Worm (Caenorhabditis elegans) whole organism, midembryonic: Measurements from ENCODE around the gene srd-44.

Experiments
- T22C8.4 ChIP-seq: fragments of 200-800 bp; sonication (Bioruptor generic); IDR thresholded peaks from 2 replicates; pipeline ENCODE4 v1.3.6; 2022; ENCODE audit warnings: missing genetic modification characterization, missing compliant biosample characterization
- cog-1 ChIP-seq: sonication (generic microtip); optimal IDR thresholded peaks from 2 replicates; lab custom pipeline; 2016; ENCODE audit warnings: missing genetic modification characterization, missing compliant biosample characterization
- flt-1 ChIP-seq: fragments of 200-800 bp; sonication (Bioruptor generic); IDR thresholded peaks from 2 replicates; pipeline ENCODE4 v1.3.6; 2022; ENCODE audit warnings: missing genetic modification characterization, missing compliant biosample characterization
- klf-2 ChIP-seq: fragments of 200-800 bp; sonication (Bioruptor generic); conservative IDR thresholded peaks from 2 replicates; pipeline ENCODE4 v1.3.6; 2022; ENCODE audit warnings: missing genetic modification reagents, missing genetic modification characterization, missing compliant biosample characterization
- med-1 ChIP-seq: sonication (generic microtip); optimal IDR thresholded peaks from 2 replicates; lab custom pipeline; 2017; ENCODE audit warnings: missing genetic modification characterization, mild to moderate bottlenecking, missing compliant biosample characterization, antibody characterized with exemption, missing genetic modification reagents; ENCODE audit not compliant: insufficient read depth
- ref-1 ChIP-seq: fragments of 200-800 bp; sonication (Bioruptor generic); conservative IDR thresholded peaks from 2 replicates; pipeline ENCODE4 v1.3.6; 2022; ENCODE audit warnings: missing genetic modification reagents, missing genetic modification characterization, missing compliant biosample characterization
- tab-1 ChIP-seq: fragments of 200-800 bp; sonication (Bioruptor generic); IDR thresholded peaks from 2 replicates; pipeline ENCODE4 v1.3.6; 2022; ENCODE audit warnings: missing genetic modification characterization, missing compliant biosample characterization
- ztf-23 ChIP-seq: fragments of 200-800 bp; sonication (Bioruptor generic); IDR thresholded peaks from 2 replicates; pipeline ENCODE4 v1.3.6; 2022; ENCODE audit warnings: missing genetic modification reagents, missing genetic modification characterization, missing compliant biosample characterization
- ztf-29 ChIP-seq: fragments of 200-800 bp; sonication (Bioruptor generic); IDR thresholded peaks from 2 replicates; pipeline ENCODE4 v1.3.6; 2022; ENCODE audit warnings: missing genetic modification reagents, missing genetic modification characterization, missing compliant biosample characterization

ce11 chrX:12362951-12363486 is 24.8 kb downstream of the srd-44 start:
- no peak for TF ChIP-seq ztf-29 (GFP tag; lab: Robert Waterston, UW)
- peak; percentile 12 for TF ChIP-seq med-1 (GFP tag; lab: Kevin White, UChicago)
- TF ChIP-seq T22C8.4 (GFP tag; lab: Robert Waterston, UW) = peak; percentile 91
- TF ChIP-seq ztf-23 = 0 out of 2 replicates have a peak, but pooled peaks have one; percentile 35
- TF ChIP-seq flt-1 (GFP tag; lab: Robert Waterston, UW) = no peak
- peak; percentile 44; the same call in 1 of the 2 replicates for TF ChIP-seq klf-2
- TF ChIP-seq ref-1 (GFP tag; lab: Robert Waterston, UW) = no peak
- TF ChIP-seq tab-1 (GFP tag; lab: Robert Waterston, UW) = no peak
- peak; percentile 87 for TF ChIP-seq cog-1 (tag; lab: Kevin White, UChicago)
